Worm (Caenorhabditis elegans) whole organism, L1 larva: ENCODE results near the gene Y73B6BL.29.
A peak's percentile ranks its signal among the peaks of the same experiment; 100 is the strongest.
"Not testable (repeated sequence)": the region's sequence is repeated elsewhere in the genome, so short reads cannot be mapped to it uniquely, and the experiment has no call there.

ENCODE experiments used
- C16A3.4 ChIP-seq: fragments of 150-350 bp; optimal IDR thresholded peaks from 2 replicates; lab custom pipeline; 2014; ENCODE audit warnings: missing biosample characterization, missing genetic modification characterization
- C34B4.2 ChIP-seq: sonication (generic microtip); optimal IDR thresholded peaks from 2 replicates; lab custom pipeline; 2017; ENCODE audit warnings: mild to moderate bottlenecking, missing genetic modification characterization, missing compliant biosample characterization
- Y116A8C.19 ChIP-seq: sonication (generic microtip); optimal IDR thresholded peaks from 2 replicates; lab custom pipeline; 2016; ENCODE audit warnings: missing compliant biosample characterization, missing genetic modification characterization, borderline replicate concordance
- ama-1 ChIP-seq: fragments of 150-350 bp; optimal IDR thresholded peaks from 2 replicates; lab custom pipeline; 2014
- blmp-1 ChIP-seq: fragments of 150-350 bp; optimal IDR thresholded peaks from 2 replicates; lab custom pipeline; 2014; ENCODE audit warnings: missing biosample characterization, missing genetic modification characterization
- ceh-63 ChIP-seq: fragments of 200-800 bp; sonication (Bioruptor generic); optimal IDR thresholded peaks from 2 replicates; lab custom pipeline; 2018; ENCODE audit warnings: mild to moderate bottlenecking, missing genetic modification characterization, missing compliant biosample characterization
- ceh-8 ChIP-seq: fragments of 200-800 bp; sonication (Bioruptor generic); optimal IDR thresholded peaks from 2 replicates; lab custom pipeline; 2018; ENCODE audit warnings: mild to moderate bottlenecking, missing genetic modification characterization, moderate library complexity, missing compliant biosample characterization
- ceh-82 ChIP-seq, 3 experiments: fragments of 150-350 bp in 1 of 3; sonication (generic microtip) in 2 of 3; optimal IDR thresholded peaks; 2 replicates each; lab custom pipeline; 2014 to 2017; ENCODE audit warnings: missing biosample characterization in 3 of 3, missing genetic modification characterization in 3 of 3
- ceh-88 ChIP-seq: fragments of 200-800 bp; sonication (Bioruptor generic); IDR thresholded peaks from 2 replicates; pipeline ENCODE4 v1.3.6; 2022; ENCODE audit warnings: missing genetic modification characterization, missing compliant biosample characterization
- dsc-1 ChIP-seq: sonication (generic microtip); optimal IDR thresholded peaks from 2 replicates; lab custom pipeline; 2016; ENCODE audit warnings: mild to moderate bottlenecking, missing genetic modification characterization, missing compliant biosample characterization
- efl-1 ChIP-seq, 4 experiments: fragments of 150-350 bp; optimal IDR thresholded peaks in 3 of 4; peaks in 1 of 4; 1 replicate in 1 of 4; 2 replicates in 3 of 4; lab custom pipeline; 2014; ENCODE audit warnings: missing biosample characterization in 2 of 4, missing genetic modification characterization in 2 of 4, missing genetic modification reagents in 2 of 4
- efl-3 ChIP-seq: fragments of 200-800 bp; sonication (Bioruptor generic); optimal IDR thresholded peaks from 2 replicates; lab custom pipeline; 2018; ENCODE audit warnings: mild to moderate bottlenecking, missing genetic modification characterization, missing compliant biosample characterization
- egl-13 ChIP-seq: sonication (generic microtip); optimal IDR thresholded peaks from 2 replicates; lab custom pipeline; 2016; ENCODE audit warnings: missing genotype, missing genetic modification reagents, missing genetic modification characterization, missing compliant biosample characterization
- fkh-10 ChIP-seq: sonication (generic microtip); optimal IDR thresholded peaks from 2 replicates; lab custom pipeline; 2017; ENCODE audit warnings: missing biosample characterization, missing genetic modification reagents, missing genetic modification characterization
- lin-14 ChIP-seq: fragments of 200-800 bp; sonication (Bioruptor generic); optimal IDR thresholded peaks from 2 replicates; lab custom pipeline; 2018; ENCODE audit warnings: mild to moderate bottlenecking, missing genetic modification characterization, moderate library complexity, missing compliant biosample characterization
- lin-35 ChIP-seq, 2 experiments: fragments of 150-350 bp; optimal IDR thresholded peaks; 2 replicates each; lab custom pipeline; 2014; ENCODE audit warnings: missing biosample characterization in 2 of 2, missing genetic modification characterization in 2 of 2, missing genetic modification reagents in 2 of 2
- lir-3 ChIP-seq: sonication (generic microtip); optimal IDR thresholded peaks from 2 replicates; lab custom pipeline; 2016; ENCODE audit warnings: mild to moderate bottlenecking, missing genetic modification characterization, moderate library complexity, missing compliant biosample characterization; ENCODE audit not compliant: poor library complexity
- mab-9 ChIP-seq: fragments of 200-800 bp; sonication (Bioruptor generic); IDR thresholded peaks from 2 replicates; pipeline ENCODE4 v1.3.6; 2022; ENCODE audit warnings: missing genetic modification reagents, missing genetic modification characterization, missing compliant biosample characterization
- mef-2 ChIP-seq: fragments of 150-350 bp; optimal IDR thresholded peaks from 2 replicates; lab custom pipeline; 2014; ENCODE audit warnings: missing biosample characterization, missing genetic modification characterization
- mep-1 ChIP-seq: fragments of 150-350 bp; optimal IDR thresholded peaks from 2 replicates; lab custom pipeline; 2014; ENCODE audit warnings: missing biosample characterization, missing genetic modification characterization
- nhr-19 ChIP-seq: fragments of 200-800 bp; sonication (Bioruptor generic); conservative IDR thresholded peaks from 2 replicates; pipeline ENCODE4 v1.3.6; 2022; ENCODE audit warnings: missing genetic modification characterization, missing compliant biosample characterization
- nhr-28 ChIP-seq: fragments of 150-350 bp; optimal IDR thresholded peaks from 2 replicates; lab custom pipeline; 2014; ENCODE audit warnings: missing biosample characterization, missing genetic modification characterization
- nhr-47 ChIP-seq: sonication (generic microtip); optimal IDR thresholded peaks from 2 replicates; lab custom pipeline; 2016; ENCODE audit warnings: mild to moderate bottlenecking, missing genetic modification characterization, moderate library complexity, missing compliant biosample characterization
- nhr-71 ChIP-seq: sonication (generic microtip); optimal IDR thresholded peaks from 2 replicates; lab custom pipeline; 2016; ENCODE audit warnings: mild to moderate bottlenecking, missing genetic modification characterization, moderate library complexity, missing compliant biosample characterization
- nhr-90 ChIP-seq: sonication (generic microtip); optimal IDR thresholded peaks from 2 replicates; lab custom pipeline; 2016; ENCODE audit warnings: mild to moderate bottlenecking, missing genetic modification characterization, missing compliant biosample characterization; ENCODE audit not compliant: poor library complexity
- pag-3 ChIP-seq: sonication (generic microtip); optimal IDR thresholded peaks from 2 replicates; lab custom pipeline; 2017; ENCODE audit warnings: missing genetic modification characterization, mild to moderate bottlenecking, missing compliant biosample characterization, antibody characterized with exemption, borderline replicate concordance; ENCODE audit not compliant: insufficient read depth
- pax-3 ChIP-seq: fragments of 200-800 bp; sonication (Bioruptor generic); optimal IDR thresholded peaks from 2 replicates; lab custom pipeline; 2018; ENCODE audit warnings: mild to moderate bottlenecking, missing genetic modification characterization, moderate library complexity, missing compliant biosample characterization
- rnt-1 ChIP-seq: sonication (generic microtip); optimal IDR thresholded peaks from 2 replicates; lab custom pipeline; 2016; ENCODE audit warnings: mild to moderate bottlenecking, missing genetic modification characterization, moderate library complexity, missing compliant biosample characterization
- snpc-4 ChIP-seq: fragments of 150-350 bp; optimal IDR thresholded peaks from 2 replicates; lab custom pipeline; 2014; ENCODE audit warnings: missing biosample characterization, missing genetic modification characterization
- unc-130 ChIP-seq: fragments of 150-350 bp; optimal IDR thresholded peaks from 2 replicates; lab custom pipeline; 2017; ENCODE audit warnings: missing biosample characterization, missing genetic modification characterization, inconsistent platforms
- unc-62 ChIP-seq: fragments of 150-350 bp; optimal IDR thresholded peaks from 2 replicates; lab custom pipeline; 2014; ENCODE audit warnings: missing biosample characterization, missing genetic modification reagents, missing genetic modification characterization
- xbp-1 ChIP-seq: sonication (generic microtip); optimal IDR thresholded peaks from 2 replicates; lab custom pipeline; 2016; ENCODE audit warnings: missing genetic modification characterization, missing compliant biosample characterization
- ztf-11 ChIP-seq, 2 experiments: sonication (generic microtip); optimal IDR thresholded peaks; 2 replicates each; lab custom pipeline; 2016 to 2017; ENCODE audit warnings: missing genetic modification characterization in 2 of 2, missing biosample characterization in 1 of 2, missing compliant biosample characterization in 1 of 2

Gene Y73B6BL.29

DNA sequence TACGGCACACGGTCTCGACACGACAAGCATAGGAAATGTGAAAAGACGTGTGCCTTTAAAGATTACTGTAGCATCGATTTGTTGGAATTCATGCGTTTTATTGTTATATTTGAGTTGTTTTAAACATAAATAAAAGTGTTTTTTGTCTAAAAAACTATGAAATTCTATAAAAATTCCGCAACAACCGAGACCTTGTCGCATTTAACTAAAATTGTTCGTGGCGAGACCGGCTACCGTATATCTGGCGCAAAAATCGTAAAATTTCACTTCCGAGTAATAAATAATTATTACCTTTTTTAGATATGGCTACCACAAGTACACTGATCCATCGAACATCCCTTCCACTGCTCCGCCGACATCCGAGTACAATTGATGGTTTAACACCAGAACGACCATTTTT is 15.6 kb downstream of the Y73B6BL.29 start, which contains the start of gene ipla-6:
ipla-6 (plus strand) TSS at position 301 of the 400 bp plus-strand sequence.
- TF ChIP-seq unc-130 (no peak), ceh-82 (tag; optimal IDR thresholded peaks at IDR 0.05; lab: Kevin White, UChicago) (no peak), nhr-47 (tag; lab: Kevin White, UChicago) (no peak), ceh-8 (no peak), mef-2 (no peak), lin-35 (GFP tag; optimal IDR thresholded peaks at IDR 0.05; lab: Kevin White, UChicago) (no peak), blmp-1 (no peak), C16A3.4 (tag; lab: Kevin White, UChicago) (no peak), lir-3 (tag; lab: Kevin White, UChicago) (no peak), unc-62 (GFP tag; lab: Kevin White, UChicago) (no peak), C34B4.2 (no peak), ama-1 (lab: Kevin White, UChicago) (no peak), nhr-71 (tag; lab: Kevin White, UChicago) (no peak), mab-9 (GFP tag; lab: Robert Waterston, UW) (no peak), ceh-63 (no peak)
- TF ChIP-seq, all 84 proteins: peak for 0

DNA sequence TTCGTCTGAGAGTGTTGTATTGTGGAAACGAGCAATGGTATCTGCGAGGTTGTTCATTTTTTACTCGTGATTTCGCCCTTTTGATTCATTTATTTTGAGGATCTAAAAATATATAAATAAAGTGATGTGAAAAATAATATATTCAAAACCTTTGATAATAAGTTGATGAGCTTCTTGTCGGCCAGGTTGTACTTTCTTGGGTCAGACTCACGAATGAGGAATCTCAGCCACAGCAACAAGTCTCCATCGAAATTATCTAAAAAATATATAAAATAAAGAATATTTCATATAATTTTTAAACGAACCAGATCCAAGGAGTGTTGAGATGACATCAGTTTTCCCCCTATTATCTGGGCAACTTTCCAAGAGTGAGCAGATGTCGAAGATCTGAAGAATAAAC is 20.7 kb downstream of the Y73B6BL.29 start, which contains the start of gene Y73B6BL.288:
Y73B6BL.288 (minus strand) TSS at position 101 of the 400 bp plus-strand sequence.
- TF ChIP-seq snpc-4 (no peak), nhr-19 (GFP tag; lab: Robert Waterston, UW) (no peak), dsc-1 (tag; lab: Kevin White, UChicago) (no peak), nhr-90 (tag; lab: Kevin White, UChicago) (no peak), ztf-11 (tag; optimal IDR thresholded peaks at IDR 0.05; lab: Kevin White, UChicago) (no peak), nhr-28 (tag; lab: Kevin White, UChicago) (no peak), lir-3 (tag; lab: Kevin White, UChicago) (no peak), efl-3 (GFP tag; lab: Kevin White, UChicago) (no peak), mep-1 (tag; lab: Kevin White, UChicago) (no peak), ceh-82 (tag; optimal IDR thresholded peaks at IDR 0.05; lab: Kevin White, UChicago) (no peak)

DNA sequence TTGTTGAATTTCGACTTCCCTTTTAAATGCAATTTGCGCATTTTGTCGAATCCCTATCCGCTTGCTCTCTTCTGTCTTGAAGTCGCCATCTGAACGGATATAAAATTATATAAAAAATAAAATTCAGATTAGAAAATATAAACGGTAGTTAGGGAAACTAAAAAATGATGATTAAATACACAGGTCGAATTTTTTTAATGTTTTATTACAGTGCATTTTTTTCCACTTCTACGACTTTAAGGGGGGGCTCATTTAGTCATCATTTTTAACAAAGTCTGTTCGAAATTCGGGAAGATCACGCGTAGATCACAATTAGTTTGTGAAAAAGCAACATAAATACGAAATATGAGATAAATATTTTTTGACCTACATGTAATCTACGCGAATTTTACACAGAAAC is 21.1 kb downstream of the Y73B6BL.29 start, which contains the start of gene Y73B6BL.14:
Y73B6BL.14 (minus strand) TSS at position 101 of the 400 bp plus-strand sequence.
- TF ChIP-seq lin-14 (GFP tag; lab: Kevin White, UChicago), result peak; percentile 3
- no peak for TF ChIP-seq pag-3

DNA sequence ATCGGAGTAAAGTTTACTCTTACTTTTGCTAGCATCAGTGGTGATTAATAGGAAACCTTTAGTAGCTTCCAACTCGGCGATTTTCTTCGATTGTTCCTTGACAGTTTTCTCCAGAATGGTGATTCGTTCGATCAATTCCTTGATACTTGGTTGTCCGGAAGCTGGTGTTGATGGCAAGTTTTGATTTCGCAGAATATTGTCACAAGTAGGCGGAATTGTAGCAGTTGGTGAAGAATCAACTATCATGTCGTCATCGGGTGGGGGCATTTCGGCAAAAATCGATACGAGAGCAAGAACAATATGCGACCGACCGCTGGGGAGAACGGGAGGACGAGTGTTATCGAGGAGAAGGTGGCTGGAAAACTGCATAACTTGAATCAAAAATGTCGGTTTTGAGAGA is 25.5 kb downstream of the Y73B6BL.29 start, which contains the start of gene Y73B6BL.289:
Y73B6BL.289 (plus strand) TSS at position 301 of the 400 bp plus-strand sequence.
- TF ChIP-seq lir-3 (tag; lab: Kevin White, UChicago); blmp-1; lin-14 (GFP tag; lab: Kevin White, UChicago): not testable (repeated sequence)
- TF ChIP-seq, all 84 proteins: peak for 0; not testable (repeated sequence) for 84

DNA sequence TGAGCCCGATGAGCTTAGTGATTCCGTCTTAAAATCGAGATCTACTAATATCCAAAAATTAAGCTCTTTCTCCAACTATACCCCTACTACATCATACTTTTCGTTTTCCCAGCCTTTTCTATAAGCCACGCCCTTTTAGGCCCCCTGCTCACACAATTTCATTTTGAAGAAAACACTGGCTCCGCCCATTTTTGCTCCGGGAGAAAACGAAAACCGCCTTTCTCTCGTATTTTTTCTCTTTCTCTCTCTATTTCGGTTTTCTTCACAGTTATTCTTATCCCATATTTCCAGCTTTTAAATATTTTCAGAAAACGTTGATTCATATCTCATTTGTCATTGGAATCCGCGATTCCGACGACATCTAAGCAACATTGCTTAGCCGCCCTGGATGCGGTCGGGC is 39.9 kb downstream of the Y73B6BL.29 start, which contains the start of gene Y73B6BL.47:
Y73B6BL.47 (plus strand) TSS at position 301 of the 400 bp plus-strand sequence.
- no peak for TF ChIP-seq unc-130
- TF ChIP-seq rnt-1 (tag; lab: Kevin White, UChicago), result no peak

DNA sequence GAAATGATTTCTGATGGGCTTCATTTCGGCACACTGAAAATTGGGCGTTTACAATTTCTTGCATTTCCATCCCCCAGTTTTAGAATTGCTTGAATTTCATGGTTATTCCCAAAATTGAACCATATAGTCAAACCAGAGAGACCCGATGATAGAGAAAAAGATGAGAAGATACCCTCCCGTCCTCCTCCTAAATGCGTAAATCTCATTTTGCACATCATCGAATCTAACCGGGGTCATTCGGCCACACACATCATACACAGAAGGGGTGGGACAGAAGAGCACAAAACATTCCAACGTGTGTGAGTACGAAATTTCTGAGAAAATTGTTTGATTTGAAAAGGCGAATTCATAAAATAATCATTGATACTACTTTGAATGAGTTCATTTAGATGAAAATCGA is 41.9 kb downstream of the Y73B6BL.29 start:
- TF ChIP-seq Y116A8C.19 (tag; lab: Kevin White, UChicago), result no peak
- peak; percentile 22 for TF ChIP-seq fkh-10 (GFP tag; lab: Kevin White, UChicago)
- TF ChIP-seq lin-35 (GFP tag; optimal IDR thresholded peaks at IDR 0.05; lab: Kevin White, UChicago), result no peak
- no peak for TF ChIP-seq C34B4.2
- TF ChIP-seq xbp-1 (tag; lab: Kevin White, UChicago), result no peak
- TF ChIP-seq egl-13 (tag; lab: Kevin White, UChicago), result no peak
- TF ChIP-seq efl-1 (optimal IDR thresholded peaks at IDR 0.05; lab: Kevin White, UChicago), result no peak
- TF ChIP-seq efl-1 (GFP tag; optimal IDR thresholded peaks at IDR 0.05 in 1 of 2; lab: Kevin White, UChicago), result peak in 1 of 2 experiments; percentile 72
- TF ChIP-seq ceh-88 (GFP tag; lab: Robert Waterston, UW), result no peak
- TF ChIP-seq pax-3, result no peak
